Worm (Caenorhabditis elegans) whole organism, mixed stage, embryonic: Measurements from ENCODE around the gene fbxa-151.
A peak's percentile ranks its signal among the peaks of the same experiment; 100 is the strongest.

Experiments used
- ces-1 ChIP-seq: fragments of 150-350 bp; optimal IDR thresholded peaks from 2 replicates; lab custom pipeline; 2014; ENCODE audit warnings: missing biosample characterization, missing genetic modification reagents, missing genetic modification characterization
- cnd-1 ChIP-seq: fragments of 200-800 bp; sonication (Bioruptor generic); optimal IDR thresholded peaks from 2 replicates; lab custom pipeline; 2018; ENCODE audit warnings: mild to moderate bottlenecking, missing genetic modification characterization, missing compliant biosample characterization
- drap-1 ChIP-seq: fragments of 200-800 bp; sonication (Bioruptor generic); optimal IDR thresholded peaks from 3 replicates; lab custom pipeline; 2018; ENCODE audit warnings: mild to moderate bottlenecking, missing genetic modification characterization, missing compliant biosample characterization
- elt-3 ChIP-seq: fragments of 150-350 bp; optimal IDR thresholded peaks from 2 replicates; lab custom pipeline; 2014; ENCODE audit warnings: missing biosample characterization, missing genetic modification characterization
- lsy-2 ChIP-seq: fragments of 150-350 bp; optimal IDR thresholded peaks from 2 replicates; lab custom pipeline; 2014; ENCODE audit warnings: missing biosample characterization, missing genetic modification characterization
- nhr-28 ChIP-seq: fragments of 150-350 bp; optimal IDR thresholded peaks from 2 replicates; lab custom pipeline; 2014; ENCODE audit warnings: missing biosample characterization, missing genetic modification characterization
- nhr-76 ChIP-seq: sonication (generic microtip); optimal IDR thresholded peaks from 2 replicates; lab custom pipeline; 2017; ENCODE audit warnings: missing biosample characterization, missing genetic modification characterization
- pha-4 ChIP-seq: fragments of 150-350 bp; optimal IDR thresholded peaks from 2 replicates; lab custom pipeline; 2018; ENCODE audit warnings: missing biosample characterization, missing genetic modification reagents, missing genetic modification characterization
- snpc-4 ChIP-seq: fragments of 150-350 bp; optimal IDR thresholded peaks from 2 replicates; lab custom pipeline; 2014; ENCODE audit warnings: missing biosample characterization, missing genetic modification characterization
- sptf-1 ChIP-seq: sonication (generic microtip); optimal IDR thresholded peaks from 2 replicates; lab custom pipeline; 2017; ENCODE audit warnings: mild to moderate bottlenecking, missing genetic modification characterization, moderate library complexity, missing compliant biosample characterization
- ztf-11 ChIP-seq: fragments of 150-350 bp; optimal IDR thresholded peaks from 2 replicates; lab custom pipeline; 2014; ENCODE audit warnings: missing biosample characterization, missing genetic modification characterization

ce11 chrIII:1243199-1243598 is 23.5 kb downstream of the fbxa-151 start, which contains the start of gene fbxa-63:
- TF ChIP-seq nhr-28 (tag; lab: Kevin White, UChicago): no peak
- no peak for TF ChIP-seq drap-1
- TF ChIP-seq ztf-11: no peak
- TF ChIP-seq snpc-4 (tag; lab: Kevin White, UChicago): no peak
- no peak for TF ChIP-seq elt-3
- peak; percentile 11 for TF ChIP-seq ces-1
- no peak for TF ChIP-seq lsy-2 (tag; lab: Kevin White, UChicago)
- TF ChIP-seq cnd-1 (tag; lab: Kevin White, UChicago): no peak
- no peak for TF ChIP-seq nhr-76
- TF ChIP-seq pha-4 (tag; lab: Kevin White, UChicago): no peak
- no peak for TF ChIP-seq sptf-1 (tag; lab: Kevin White, UChicago)
